Fruit fly (Drosophila melanogaster) whole organism, prepupa: Measurements from ENCODE around the gene CG13097.

Experiments
- Blimp-1 ChIP-seq: fragments of 200-800 bp; sonication (Bioruptor generic); optimal IDR thresholded peaks from 3 replicates; lab custom pipeline; 2017; ENCODE audit warnings: missing biosample characterization, missing genetic modification characterization, mild to moderate bottlenecking, moderate library complexity, missing genetic modification reagents
- CG10631 ChIP-seq: fragments of 200-800 bp; sonication (Bioruptor generic); optimal IDR thresholded peaks from 2 replicates; lab custom pipeline; 2016; ENCODE audit warnings: missing biosample characterization, missing genetic modification characterization
- CG10669 ChIP-seq: fragments of 200-800 bp; sonication (Bioruptor generic); optimal IDR thresholded peaks from 3 replicates; lab custom pipeline; 2018; ENCODE audit warnings: missing biosample characterization, mild to moderate bottlenecking, missing genetic modification characterization, moderate library complexity
- CG11294 ChIP-seq: fragments of 200-800 bp; sonication (Bioruptor generic); IDR thresholded peaks from 2 replicates; pipeline ENCODE4 v1.3.6; 2022; ENCODE audit warnings: missing biosample characterization, missing genetic modification characterization
- CG11902 ChIP-seq: fragments of 200-800 bp; sonication (Bioruptor generic); optimal IDR thresholded peaks from 3 replicates; lab custom pipeline; 2016; ENCODE audit warnings: missing biosample characterization, missing genetic modification characterization
- CG15336 ChIP-seq: fragments of 200-800 bp; sonication (Bioruptor generic); IDR thresholded peaks from 2 replicates; pipeline ENCODE4 v1.3.6; 2022; ENCODE audit warnings: missing biosample characterization, missing genetic modification characterization
- CG1621 ChIP-seq: fragments of 200-800 bp; sonication (Bioruptor generic); optimal IDR thresholded peaks from 3 replicates; lab custom pipeline; 2018; ENCODE audit warnings: missing biosample characterization, mild to moderate bottlenecking, missing genetic modification characterization
- CG16779 ChIP-seq: fragments of 200-800 bp; sonication (Bioruptor generic); optimal IDR thresholded peaks from 3 replicates; lab custom pipeline; 2017; ENCODE audit warnings: missing biosample characterization, mild to moderate bottlenecking, missing genetic modification characterization
- CG32006 ChIP-seq: fragments of 200-800 bp; sonication (Bioruptor generic); optimal IDR thresholded peaks from 3 replicates; lab custom pipeline; 2017; ENCODE audit warnings: missing biosample characterization, mild to moderate bottlenecking, missing genetic modification characterization
- CG34406 ChIP-seq: fragments of 200-800 bp; sonication (Bioruptor generic); optimal IDR thresholded peaks from 3 replicates; lab custom pipeline; 2016; ENCODE audit warnings: missing biosample characterization, missing genetic modification characterization
- CG4318 ChIP-seq: fragments of 200-800 bp; sonication (Bioruptor generic); optimal IDR thresholded peaks from 3 replicates; lab custom pipeline; 2017; ENCODE audit warnings: missing biosample characterization, mild to moderate bottlenecking, missing genetic modification characterization
- CG6163 ChIP-seq: fragments of 200-800 bp; sonication (Bioruptor generic); IDR thresholded peaks from 3 replicates; pipeline ENCODE4 v1.3.6; 2022; ENCODE audit warnings: missing biosample characterization, missing genetic modification characterization
- CG6276 ChIP-seq: fragments of 200-800 bp; sonication (Bioruptor generic); optimal IDR thresholded peaks from 2 replicates; lab custom pipeline; 2017; ENCODE audit warnings: missing biosample characterization, mild to moderate bottlenecking, missing genetic modification characterization
- CG6808 ChIP-seq: fragments of 200-800 bp; sonication (Bioruptor generic); optimal IDR thresholded peaks from 3 replicates; lab custom pipeline; 2017; ENCODE audit warnings: missing biosample characterization, missing genetic modification characterization, mild to moderate bottlenecking, moderate library complexity, missing genetic modification reagents
- CG6854 ChIP-seq: fragments of 200-800 bp; sonication (Bioruptor generic); optimal IDR thresholded peaks from 2 replicates; lab custom pipeline; 2017; ENCODE audit warnings: missing biosample characterization, mild to moderate bottlenecking, missing genetic modification characterization
- CG8119 ChIP-seq: fragments of 200-800 bp; sonication (Bioruptor generic); IDR thresholded peaks from 3 replicates; pipeline ENCODE4 v1.3.6; 2022; ENCODE audit warnings: missing biosample characterization, missing genetic modification characterization
- CG8319 ChIP-seq: fragments of 200-800 bp; sonication (Bioruptor generic); optimal IDR thresholded peaks from 3 replicates; lab custom pipeline; 2016; ENCODE audit warnings: missing biosample characterization, missing genetic modification characterization
- CG8632 ChIP-seq: fragments of 200-800 bp; sonication (Bioruptor generic); optimal IDR thresholded peaks from 3 replicates; lab custom pipeline; 2016; ENCODE audit warnings: missing biosample characterization, missing genetic modification characterization
- CG9139 ChIP-seq: fragments of 200-800 bp; sonication (Bioruptor generic); optimal IDR thresholded peaks from 3 replicates; lab custom pipeline; 2017; ENCODE audit warnings: missing biosample characterization, mild to moderate bottlenecking, missing genetic modification characterization
- Eip75B ChIP-seq: fragments of 200-800 bp; sonication (Bioruptor generic); optimal IDR thresholded peaks from 3 replicates; lab custom pipeline; 2016; ENCODE audit warnings: missing biosample characterization, missing genetic modification characterization
- Eip78C ChIP-seq: fragments of 200-800 bp; sonication (Bioruptor generic); peaks from one replicate; lab custom pipeline; 2016; ENCODE audit warnings: missing biosample characterization, missing genetic modification characterization
- Eip93F ChIP-seq: fragments of 200-800 bp; sonication (Bioruptor generic); optimal IDR thresholded peaks from 2 replicates; lab custom pipeline; 2016; ENCODE audit warnings: missing biosample characterization, mild to moderate bottlenecking, missing genetic modification characterization
- Ets96B ChIP-seq: fragments of 200-800 bp; optimal IDR thresholded peaks from 2 replicates; lab custom pipeline; 2019; ENCODE audit warnings: missing biosample characterization, mild to moderate bottlenecking, missing genetic modification characterization, moderate library complexity
- Gug ChIP-seq: fragments of 200-800 bp; sonication (Bioruptor generic); IDR thresholded peaks from 2 replicates; pipeline ENCODE4 v1.3.6; 2022; ENCODE audit warnings: missing biosample characterization, missing genetic modification characterization
- Hr38 ChIP-seq: sonication (Bioruptor generic); optimal IDR thresholded peaks from 2 replicates; lab custom pipeline; 2016; ENCODE audit warnings: missing biosample characterization, missing genetic modification characterization
- Hr4 ChIP-seq: fragments of 200-800 bp; sonication (Bioruptor generic); optimal IDR thresholded peaks from 3 replicates; lab custom pipeline; 2016; ENCODE audit warnings: missing biosample characterization, missing genetic modification characterization
- Lpt ChIP-seq: fragments of 200-800 bp; sonication (Bioruptor generic); optimal IDR thresholded peaks from 3 replicates; lab custom pipeline; 2016; ENCODE audit warnings: missing biosample characterization, missing genetic modification characterization
- OdsH ChIP-seq: fragments of 200-800 bp; sonication (Bioruptor generic); optimal IDR thresholded peaks from 3 replicates; lab custom pipeline; 2016; ENCODE audit warnings: missing biosample characterization, missing genetic modification characterization
- Smox ChIP-seq: fragments of 200-800 bp; sonication (Bioruptor generic); optimal IDR thresholded peaks from 3 replicates; lab custom pipeline; 2016; ENCODE audit warnings: missing biosample characterization, missing genetic modification characterization
- Sox102F ChIP-seq: fragments of 200-800 bp; sonication (Bioruptor generic); optimal IDR thresholded peaks from 2 replicates; lab custom pipeline; 2016; ENCODE audit warnings: missing biosample characterization, mild to moderate bottlenecking, missing genetic modification characterization
- Sox14 ChIP-seq: fragments of 200-800 bp; sonication (Bioruptor generic); optimal IDR thresholded peaks from 3 replicates; lab custom pipeline; 2016; ENCODE audit warnings: missing biosample characterization, missing genetic modification characterization
- Sox15 ChIP-seq: fragments of 200-800 bp; sonication (Bioruptor generic); optimal IDR thresholded peaks from 3 replicates; lab custom pipeline; 2016; ENCODE audit warnings: missing biosample characterization, missing genetic modification characterization
- achi ChIP-seq: fragments of 200-800 bp; sonication (Bioruptor generic); optimal IDR thresholded peaks from 3 replicates; lab custom pipeline; 2016; ENCODE audit warnings: missing biosample characterization, missing genetic modification characterization
- acj6 ChIP-seq: fragments of 200-800 bp; sonication (Bioruptor generic); optimal IDR thresholded peaks from 3 replicates; lab custom pipeline; 2016; ENCODE audit warnings: missing biosample characterization, missing genetic modification characterization
- cyc ChIP-seq: fragments of 200-800 bp; sonication (Bioruptor generic); optimal IDR thresholded peaks from 3 replicates; lab custom pipeline; 2016; ENCODE audit warnings: missing biosample characterization, missing genetic modification characterization
- dac ChIP-seq: fragments of 200-800 bp; sonication (Bioruptor generic); optimal IDR thresholded peaks from 2 replicates; lab custom pipeline; 2017; ENCODE audit warnings: missing biosample characterization, mild to moderate bottlenecking, missing genetic modification characterization
- dsx ChIP-seq: fragments of 200-800 bp; optimal IDR thresholded peaks from 3 replicates; lab custom pipeline; 2019; ENCODE audit warnings: missing biosample characterization, mild to moderate bottlenecking, missing genetic modification characterization, moderate library complexity; ENCODE audit not compliant: poor library complexity, severe bottlenecking
- esn ChIP-seq: fragments of 200-800 bp; sonication (Bioruptor generic); optimal IDR thresholded peaks from 2 replicates; lab custom pipeline; 2016; ENCODE audit warnings: missing biosample characterization, mild to moderate bottlenecking, missing genetic modification characterization, moderate library complexity
- fd59A ChIP-seq: fragments of 200-800 bp; sonication (Bioruptor generic); optimal IDR thresholded peaks from 2 replicates; lab custom pipeline; 2017; ENCODE audit warnings: missing biosample characterization, mild to moderate bottlenecking, missing genetic modification characterization, missing genetic modification reagents
- fd85E ChIP-seq: fragments of 200-800 bp; sonication (Bioruptor generic); optimal IDR thresholded peaks from 3 replicates; lab custom pipeline; 2016; ENCODE audit warnings: missing biosample characterization, missing genetic modification characterization
- fkh ChIP-seq: fragments of 200-800 bp; sonication (Bioruptor generic); optimal IDR thresholded peaks from 3 replicates; lab custom pipeline; 2017; ENCODE audit warnings: missing biosample characterization, mild to moderate bottlenecking, missing genetic modification characterization, moderate library complexity
- net ChIP-seq: fragments of 200-800 bp; sonication (Bioruptor generic); optimal IDR thresholded peaks from 3 replicates; lab custom pipeline; 2016; ENCODE audit warnings: missing biosample characterization, missing genetic modification characterization
- pdm3 ChIP-seq: fragments of 200-800 bp; sonication (Bioruptor generic); optimal IDR thresholded peaks from 3 replicates; lab custom pipeline; 2016; ENCODE audit warnings: missing biosample characterization, missing genetic modification characterization
- salr ChIP-seq, 2 experiments: fragments of 200-800 bp; sonication (Bioruptor generic); optimal IDR thresholded peaks; 3 replicates each; lab custom pipeline; 2016 to 2018; ENCODE audit warnings: missing biosample characterization in 2 of 2, missing genetic modification characterization in 2 of 2, mild to moderate bottlenecking in 1 of 2
- ss ChIP-seq, 2 experiments: fragments of 200-800 bp; sonication (Bioruptor generic); optimal IDR thresholded peaks; 2 replicates in 1 of 2; 3 replicates in 1 of 2; lab custom pipeline; 2017 to 2018; ENCODE audit warnings: mild to moderate bottlenecking in 2 of 2, missing biosample characterization in 2 of 2, missing genetic modification characterization in 2 of 2, moderate library complexity in 1 of 2
- svp ChIP-seq: fragments of 200-800 bp; sonication (Bioruptor generic); peaks from one replicate; lab custom pipeline; 2016; ENCODE audit warnings: missing biosample characterization, missing genetic modification characterization
- vri ChIP-seq: fragments of 200-800 bp; sonication (Bioruptor generic); optimal IDR thresholded peaks from 3 replicates; lab custom pipeline; 2016; ENCODE audit warnings: missing biosample characterization, mild to moderate bottlenecking, missing genetic modification characterization

Gene CG13097

DNA sequence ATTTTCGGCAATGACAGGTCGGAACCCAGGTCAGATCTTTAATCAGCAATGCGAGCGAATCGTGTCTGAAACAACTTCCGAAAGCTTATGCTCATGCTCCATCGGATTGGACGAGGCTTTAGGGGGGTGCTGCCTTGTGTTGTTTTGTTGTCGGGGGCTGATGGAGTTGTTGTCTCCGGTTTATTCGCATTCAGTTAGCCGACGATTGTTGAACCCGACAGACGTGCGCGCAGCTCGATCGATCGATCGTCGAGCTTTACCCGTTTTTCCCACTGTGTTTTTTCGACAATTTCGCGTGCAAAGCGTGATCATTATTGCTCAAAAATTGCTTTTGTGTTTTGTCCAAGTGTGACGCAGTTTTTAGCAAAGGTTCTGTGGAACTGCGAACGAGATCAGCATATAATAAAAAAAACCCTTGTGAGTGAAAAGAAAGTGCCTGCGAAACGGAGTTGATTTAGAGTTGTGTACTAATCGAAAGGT is 14.3 kb upstream of the CG13097 start, which contains the start of gene CG17834:
Gene CG17834 (plus strand): TSS at position 191 of the 480 bp plus-strand sequence.
- TF ChIP-seq CG6808 (GFP tag; lab: Kevin White, UChicago) (peak; percentile 6), dsx (GFP tag; lab: Kevin White, UChicago) (no peak), CG6854 (GFP tag; lab: Kevin White, UChicago) (peak; percentile 82), acj6 (GFP tag; lab: Kevin White, UChicago) (no peak), CG16779 (tag; lab: Kevin White, UChicago) (no peak), Sox102F (no peak), esn (GFP tag; lab: Kevin White, UChicago) (peak; percentile 11), svp (GFP tag; lab: Kevin White, UChicago) (peak; percentile 86), cyc (no peak), Eip78C (peak; percentile 70), OdsH (GFP tag; lab: Kevin White, UChicago) (no peak), CG15336 (0 out of 2 replicates have a peak, but pooled peaks have one; percentile 15), CG6276 (GFP tag; lab: Kevin White, UChicago) (peak; percentile 3), vri (GFP tag; lab: Kevin White, UChicago) (peak; percentile 16), ss (GFP tag; optimal IDR thresholded peaks at IDR 0.05; lab: Kevin White, UChicago) (peak; percentile 13 to 41), fkh (GFP tag; lab: Kevin White, UChicago) (no peak), CG8119 (GFP tag; lab: Robert Waterston, UW) (peak; percentile 50; the same call in 2 of the 3 replicates), Ets96B (tag; lab: Kevin White, UChicago) (no peak), pdm3 (GFP tag; lab: Kevin White, UChicago) (no peak), CG6163 (GFP tag; lab: Robert Waterston, UW) (peak; percentile 68; the same call in 2 of the 3 replicates), CG4318 (no peak), net (GFP tag; lab: Kevin White, UChicago) (peak; percentile 32), CG1621 (tag; lab: Kevin White, UChicago) (peak; percentile 25), Sox15 (GFP tag; lab: Kevin White, UChicago) (no peak), CG10669 (GFP tag; lab: Kevin White, UChicago) (no peak), Blimp-1 (GFP tag; lab: Kevin White, UChicago) (peak; percentile 68), CG34406 (no peak)

dm6 chr2L:8528318-8528717 is 13.7 kb upstream of the CG13097 start, which contains the start of the genes lmgA and lmgB:
Gene lmgA, minus strand, starts transcription at chr2L:8528618.
Gene lmgB, minus strand, starts transcription at chr2L:8528618.
- no peak for TF ChIP-seq Sox102F
- no peak for TF ChIP-seq Hr38 (GFP tag; lab: Kevin White, UChicago)
- TF ChIP-seq Hr4 (GFP tag; lab: Kevin White, UChicago): peak; percentile 37
- TF ChIP-seq CG6854 (GFP tag; lab: Kevin White, UChicago): no peak
- peak; percentile 74 for TF ChIP-seq Eip75B (GFP tag; lab: Kevin White, UChicago)
- no peak for TF ChIP-seq Sox15 (GFP tag; lab: Kevin White, UChicago)
- TF ChIP-seq ss (GFP tag; optimal IDR thresholded peaks at IDR 0.05; lab: Kevin White, UChicago): no peak
- TF ChIP-seq svp (GFP tag; lab: Kevin White, UChicago): no peak
- TF ChIP-seq CG8632: no peak
- TF ChIP-seq cyc: no peak
- TF ChIP-seq Ets96B (tag; lab: Kevin White, UChicago): peak; percentile 5
- TF ChIP-seq CG10669 (GFP tag; lab: Kevin White, UChicago): no peak
- no peak for TF ChIP-seq Gug (GFP tag; lab: Robert Waterston, UW)
- no peak for TF ChIP-seq CG9139
- TF ChIP-seq salr (GFP tag; optimal IDR thresholded peaks at IDR 0.05; lab: Kevin White, UChicago): no peak
- TF ChIP-seq CG34406: no peak
- TF ChIP-seq Sox14 (GFP tag; lab: Kevin White, UChicago): no peak
- no peak for TF ChIP-seq dac
- no peak for TF ChIP-seq CG4318
- TF ChIP-seq Lpt (GFP tag; lab: Kevin White, UChicago): no peak
- no peak for TF ChIP-seq CG16779 (tag; lab: Kevin White, UChicago)
- no peak for TF ChIP-seq CG6163 (GFP tag; lab: Robert Waterston, UW)
- TF ChIP-seq CG8319 (GFP tag; lab: Kevin White, UChicago): no peak
- no peak for TF ChIP-seq vri (GFP tag; lab: Kevin White, UChicago)
- TF ChIP-seq fkh (GFP tag; lab: Kevin White, UChicago): no peak
- no peak for TF ChIP-seq CG32006 (GFP tag; lab: Kevin White, UChicago)
- TF ChIP-seq CG10631: peak; percentile 58
- TF ChIP-seq CG11902 (GFP tag; lab: Kevin White, UChicago): no peak
- TF ChIP-seq achi: peak; percentile 18
- peak; percentile 39 for TF ChIP-seq acj6 (GFP tag; lab: Kevin White, UChicago)
- TF ChIP-seq CG11294 (GFP tag; lab: Robert Waterston, UW): no peak
- no peak for TF ChIP-seq Eip93F
- TF ChIP-seq Smox (GFP tag; lab: Kevin White, UChicago): no peak
- TF ChIP-seq pdm3 (GFP tag; lab: Kevin White, UChicago): no peak
- TF ChIP-seq fd85E (GFP tag; lab: Kevin White, UChicago): no peak
- TF ChIP-seq fd59A (GFP tag; lab: Kevin White, UChicago): no peak
- TF ChIP-seq dsx (GFP tag; lab: Kevin White, UChicago): no peak
